Worm (Caenorhabditis elegans): Measurements from ENCODE around the gene prp-18.
A peak's percentile ranks its signal among the peaks of the same experiment; 100 is the strongest.

Gene prp-18

DNA sequence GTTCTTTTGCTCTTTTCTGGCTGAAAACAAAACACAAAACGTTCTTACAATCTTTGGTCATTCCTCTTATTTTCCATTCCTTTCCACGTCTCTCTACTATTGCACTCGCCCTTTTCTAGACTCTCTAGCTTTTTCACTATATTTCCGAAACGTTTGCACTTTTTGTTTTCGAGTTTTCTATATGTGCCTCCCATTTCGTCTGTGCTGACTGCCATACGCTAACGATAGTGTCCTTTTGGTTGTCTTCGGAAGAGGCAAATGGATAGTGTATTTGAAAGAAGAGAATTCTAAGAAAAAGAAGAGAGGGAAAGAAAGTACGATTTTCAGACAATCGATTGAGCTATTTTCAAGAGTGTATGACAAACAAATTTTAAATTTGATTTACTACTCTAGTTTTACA is 11.4 kb downstream of the prp-18 start (continued):
- peak; percentile 43 for TF ChIP-seq hlh-30 (tag; optimal IDR thresholded peaks at IDR 0.05; ENCODE audit: insufficient read depth)
- peak; percentile 30 for TF ChIP-seq mep-1 (tag; optimal IDR thresholded peaks at IDR 0.05)
- TF ChIP-seq nhr-102 (tag; optimal IDR thresholded peaks at IDR 0.05) = no peak
- peak in 1 of 2 experiments; percentile 19 for TF ChIP-seq lsy-2 (tag; optimal IDR thresholded peaks at IDR 0.05)
- TF ChIP-seq Y75B8A.6 (GFP tag; IDR thresholded peaks at IDR 0.05) = no peak
- no peak for TF ChIP-seq nhr-77 (tag; optimal IDR thresholded peaks at IDR 0.05)
- TF ChIP-seq nhr-11 (tag; optimal IDR thresholded peaks at IDR 0.05) = no peak
- no peak for TF ChIP-seq nhr-111 (GFP tag; optimal IDR thresholded peaks at IDR 0.05)
- TF ChIP-seq skn-1 (tag; optimal IDR thresholded peaks at IDR 0.05) = no peak

DNA sequence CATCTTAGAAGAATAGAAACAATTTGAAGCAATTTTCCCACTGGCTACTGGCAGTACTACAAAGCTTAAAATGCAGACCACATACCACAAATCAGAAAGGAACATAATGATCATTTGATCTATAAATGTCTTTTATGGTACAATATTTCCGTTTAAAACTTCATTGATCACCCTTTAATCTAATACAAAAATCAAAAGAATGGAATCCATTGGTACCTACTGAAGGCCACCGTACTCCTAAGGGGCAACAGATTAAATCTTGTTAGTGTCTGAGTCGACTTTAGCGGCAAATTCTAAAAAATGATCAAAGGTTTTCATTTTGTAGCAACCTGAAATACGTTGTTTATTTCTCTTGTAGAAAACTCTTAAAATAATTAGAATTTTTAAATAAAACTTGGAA is 12.0 kb downstream of the prp-18 start:
- no peak for TF ChIP-seq ztf-11 (tag; optimal IDR thresholded peaks at IDR 0.05)
- no peak for TF ChIP-seq ctbp-1 (GFP tag; IDR thresholded peaks at IDR 0.05)
- no peak for TF ChIP-seq lim-7 (GFP tag; IDR thresholded peaks at IDR 0.05)
- no peak for TF ChIP-seq skn-1 (tag; optimal IDR thresholded peaks at IDR 0.05)
- TF ChIP-seq nhr-41 (GFP tag; IDR thresholded peaks at IDR 0.05) = no peak
- no peak for TF ChIP-seq spr-1 (tag; optimal IDR thresholded peaks at IDR 0.05)
- no peak for TF ChIP-seq egl-27 (tag; optimal IDR thresholded peaks at IDR 0.05)
- TF ChIP-seq madf-9 (GFP tag; conservative IDR thresholded peaks at IDR 0.05) = no peak
- no peak for TF ChIP-seq ZK337.2 (GFP tag; IDR thresholded peaks at IDR 0.05)
- TF ChIP-seq saeg-2 (GFP tag; IDR thresholded peaks at IDR 0.05) = no peak
- no peak for TF ChIP-seq mep-1 (tag; optimal IDR thresholded peaks at IDR 0.05)
- TF ChIP-seq tag-97 (GFP tag; IDR thresholded peaks at IDR 0.05) = no peak
- TF ChIP-seq ZK546.5 (tag; optimal IDR thresholded peaks at IDR 0.05) = no peak
- TF ChIP-seq fos-1 (tag; optimal IDR thresholded peaks at IDR 0.05) = no peak
- TF ChIP-seq nhr-111 (GFP tag; optimal IDR thresholded peaks at IDR 0.05) = no peak
- TF ChIP-seq hif-1 (tag; optimal IDR thresholded peaks at IDR 0.05) = no peak
- no peak for TF ChIP-seq Y105C5A.15 (GFP tag; IDR thresholded peaks at IDR 0.05)
- TF ChIP-seq nhr-28 (tag; optimal IDR thresholded peaks at IDR 0.05) = no peak
- TF ChIP-seq hmg-1.1 (GFP tag; IDR thresholded peaks at IDR 0.05) = no peak
- no peak for TF ChIP-seq daf-8 (GFP tag; IDR thresholded peaks at IDR 0.05)

DNA sequence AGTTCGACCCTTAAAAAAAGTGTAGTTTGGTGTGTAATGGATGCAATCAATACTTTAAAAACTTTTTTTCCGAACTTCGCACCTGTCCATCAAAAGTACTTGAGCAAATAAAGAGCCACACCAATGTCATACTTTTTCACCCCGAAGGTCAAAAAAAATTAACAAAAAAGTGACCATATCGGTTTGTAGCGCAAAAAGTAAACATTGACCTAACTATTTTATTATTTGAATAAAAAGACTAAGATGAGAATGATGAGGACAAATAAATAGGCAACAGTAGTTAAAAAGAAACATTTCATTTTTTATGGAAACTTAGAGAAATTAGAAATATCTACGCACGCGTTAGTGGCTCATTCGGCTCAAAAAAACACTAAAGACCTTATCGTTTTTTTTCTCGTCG is 14.8 kb downstream of the prp-18 start:
- TF ChIP-seq duxl-1 (tag; optimal IDR thresholded peaks at IDR 0.05; ENCODE audit: poor library complexity) = no peak

DNA sequence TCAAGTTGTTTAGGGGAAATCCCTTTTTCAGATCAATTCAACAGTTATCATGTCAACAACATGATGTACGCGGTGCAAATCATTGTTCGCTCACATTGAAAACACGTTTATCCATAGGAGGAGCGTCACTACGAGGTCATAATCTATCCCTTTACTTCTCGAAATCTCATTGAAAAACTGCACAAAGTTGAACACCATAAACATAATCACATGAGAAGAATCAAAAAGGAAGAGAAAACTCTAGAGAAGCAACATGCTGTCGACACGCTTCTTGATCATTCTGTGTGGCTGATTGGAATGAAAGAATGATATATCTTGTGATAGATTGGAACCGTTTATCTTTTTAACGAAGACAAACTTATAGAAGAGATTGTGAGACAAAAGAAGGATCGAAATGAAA is 16.3 kb downstream of the prp-18 start:
- TF ChIP-seq nhr-77 (tag; optimal IDR thresholded peaks at IDR 0.05) = peak; percentile 12
- TF ChIP-seq unc-130 (GFP tag; optimal IDR thresholded peaks at IDR 0.05) = no peak
- TF ChIP-seq saeg-2 (GFP tag; IDR thresholded peaks at IDR 0.05) = no peak
- TF ChIP-seq R02D3.7 (tag; optimal IDR thresholded peaks at IDR 0.05) = no peak
- TF ChIP-seq Y5F2A.4 (GFP tag; optimal IDR thresholded peaks at IDR 0.05) = no peak
- no peak for TF ChIP-seq skn-1 (tag; optimal IDR thresholded peaks at IDR 0.05)
- no peak for TF ChIP-seq T26A8.4 (GFP tag; IDR thresholded peaks at IDR 0.05)
- no peak for TF ChIP-seq tag-97 (GFP tag; IDR thresholded peaks at IDR 0.05)
- TF ChIP-seq lir-3 (tag; optimal IDR thresholded peaks at IDR 0.05) = no peak
- peak; percentile 59 for TF ChIP-seq mep-1 (tag; optimal IDR thresholded peaks at IDR 0.05)
- no peak for TF ChIP-seq ces-1 (GFP tag; optimal IDR thresholded peaks at IDR 0.05)
- TF ChIP-seq dmd-8 (GFP tag; IDR thresholded peaks at IDR 0.05) = no peak
- TF ChIP-seq ceh-20 (GFP tag; IDR thresholded peaks at IDR 0.05) = peak; percentile 58; the same call in 1 of the 2 replicates
- no peak for TF ChIP-seq mxl-2 (GFP tag; conservative IDR thresholded peaks at IDR 0.05)
- peak; percentile 92 for TF ChIP-seq nhr-28 (tag; optimal IDR thresholded peaks at IDR 0.05)
- TF ChIP-seq zfp-2 (tag; optimal IDR thresholded peaks at IDR 0.05) = no peak
- no peak for TF ChIP-seq nhr-41 (GFP tag; IDR thresholded peaks at IDR 0.05)
- TF ChIP-seq nhr-42 (GFP tag; IDR thresholded peaks at IDR 0.05) = no peak
- TF ChIP-seq mxl-3 (GFP tag; optimal IDR thresholded peaks at IDR 0.05) = peak; percentile 86
- TF ChIP-seq lsy-2 (tag; optimal IDR thresholded peaks at IDR 0.05) = peak; percentile 5 to 79
- peak; percentile 29 for TF ChIP-seq T20F7.1 (GFP tag; optimal IDR thresholded peaks at IDR 0.05)
- TF ChIP-seq php-3 (GFP tag; IDR thresholded peaks at IDR 0.05) = no peak
- TF ChIP-seq attf-4 (tag; optimal IDR thresholded peaks at IDR 0.05) = no peak
- no peak for TF ChIP-seq daf-19 (GFP tag; conservative IDR thresholded peaks at IDR 0.05)
- peak; percentile 14 for TF ChIP-seq nhr-10 (tag; optimal IDR thresholded peaks at IDR 0.05)
- TF ChIP-seq unc-39 (tag; optimal IDR thresholded peaks at IDR 0.05) = no peak
- no peak for TF ChIP-seq arid-1 (GFP tag; conservative IDR thresholded peaks at IDR 0.05)
- TF ChIP-seq F49E8.2 (tag; optimal IDR thresholded peaks at IDR 0.05; ENCODE audit: borderline replicate concordance) = no peak
